Fruit fly (Drosophila melanogaster) whole organism, embryonic: Measurements from ENCODE around the gene CG15767.

Experiments
- Aef1 ChIP-seq: fragments of 200-800 bp; sonication (Bioruptor generic); IDR thresholded peaks from 3 replicates; pipeline ENCODE4 v1.3.6; 2022; ENCODE audit warnings: missing biosample characterization, missing genetic modification characterization
- CG1024 ChIP-seq: fragments of 200-800 bp; sonication (Bioruptor generic); IDR thresholded peaks from 2 replicates; pipeline ENCODE4 v1.3.6; 2022; ENCODE audit warnings: missing biosample characterization, missing genetic modification characterization
- CG10462 ChIP-seq: fragments of 200-800 bp; sonication (Bioruptor generic); optimal IDR thresholded peaks from 2 replicates; lab custom pipeline; 2016; ENCODE audit warnings: missing biosample characterization, missing genetic modification characterization
- CG12299 ChIP-seq: fragments of 200-800 bp; sonication (Bioruptor generic); optimal IDR thresholded peaks from 2 replicates; lab custom pipeline; 2018; ENCODE audit warnings: missing biosample characterization, mild to moderate bottlenecking, missing genetic modification characterization
- CG14860 ChIP-seq: fragments of 200-800 bp; sonication (Bioruptor generic); IDR thresholded peaks from 3 replicates; pipeline ENCODE4 v1.3.6; 2022; ENCODE audit warnings: missing biosample characterization, missing genetic modification characterization; ENCODE audit not compliant: partially characterized antibody
- CG14965 ChIP-seq: fragments of 200-800 bp; sonication (Bioruptor generic); optimal IDR thresholded peaks from 2 replicates; lab custom pipeline; 2016; ENCODE audit warnings: missing biosample characterization, missing genetic modification characterization, borderline replicate concordance
- CG17186 ChIP-seq: fragments of 200-800 bp; sonication (Bioruptor generic); optimal IDR thresholded peaks from 3 replicates; lab custom pipeline; 2017; ENCODE audit warnings: missing biosample characterization, missing genetic modification reagents, missing genetic modification characterization
- CG17359 ChIP-seq: fragments of 200-800 bp; sonication (Bioruptor generic); optimal IDR thresholded peaks from 3 replicates; lab custom pipeline; 2018; ENCODE audit warnings: missing biosample characterization, mild to moderate bottlenecking, missing genetic modification characterization, moderate library complexity
- CG17361 ChIP-seq: fragments of 200-800 bp; sonication (Bioruptor generic); IDR thresholded peaks from 3 replicates; pipeline ENCODE4 v1.3.6; 2022; ENCODE audit warnings: missing biosample characterization, missing genetic modification characterization
- CG2116 ChIP-seq: fragments of 200-800 bp; sonication (Bioruptor generic); optimal IDR thresholded peaks from 3 replicates; lab custom pipeline; 2018; ENCODE audit warnings: missing biosample characterization, mild to moderate bottlenecking, missing genetic modification characterization
- CG30431 ChIP-seq: fragments of 200-800 bp; sonication (Bioruptor generic); optimal IDR thresholded peaks from 2 replicates; lab custom pipeline; 2017; ENCODE audit warnings: missing biosample characterization, missing genetic modification characterization
- CG3995 ChIP-seq: fragments of 200-800 bp; sonication (Bioruptor generic); optimal IDR thresholded peaks from 3 replicates; lab custom pipeline; 2016; ENCODE audit warnings: missing biosample characterization, missing genetic modification characterization
- CG4730 ChIP-seq: fragments of 200-800 bp; sonication (Bioruptor generic); IDR thresholded peaks from 2 replicates; pipeline ENCODE4 v1.3.6; 2022; ENCODE audit warnings: missing biosample characterization, missing genetic modification characterization
- CG5953 ChIP-seq: fragments of 200-800 bp; sonication (Bioruptor generic); IDR thresholded peaks from 2 replicates; pipeline ENCODE4 v1.3.6; 2022; ENCODE audit warnings: missing biosample characterization, missing genetic modification characterization
- CG6175 ChIP-seq: fragments of 200-800 bp; sonication (Bioruptor generic); IDR thresholded peaks from 3 replicates; pipeline ENCODE4 v1.3.6; 2022; ENCODE audit warnings: missing biosample characterization, missing genetic modification characterization
- CG6254 ChIP-seq: fragments of 200-800 bp; sonication (Bioruptor generic); optimal IDR thresholded peaks from 3 replicates; lab custom pipeline; 2017; ENCODE audit warnings: mild to moderate bottlenecking, missing biosample characterization, missing genetic modification reagents, missing genetic modification characterization
- CG7928 ChIP-seq: fragments of 200-800 bp; sonication (Bioruptor generic); optimal IDR thresholded peaks from 2 replicates; lab custom pipeline; 2017; ENCODE audit warnings: missing biosample characterization, mild to moderate bottlenecking, missing genetic modification characterization
- CG8089 ChIP-seq: fragments of 200-800 bp; sonication (Bioruptor generic); optimal IDR thresholded peaks from 3 replicates; lab custom pipeline; 2016; ENCODE audit warnings: missing biosample characterization, missing genetic modification characterization
- CG8388 ChIP-seq: fragments of 200-800 bp; sonication (Bioruptor generic); optimal IDR thresholded peaks from 2 replicates; lab custom pipeline; 2019; ENCODE audit warnings: missing biosample characterization, mild to moderate bottlenecking, missing genetic modification characterization, moderate library complexity
- CG9817 ChIP-seq: fragments of 200-800 bp; sonication (Bioruptor generic); optimal IDR thresholded peaks from 2 replicates; lab custom pipeline; 2018; ENCODE audit warnings: missing biosample characterization, mild to moderate bottlenecking, missing genetic modification characterization, moderate library complexity
- CG9932 ChIP-seq: fragments of 200-800 bp; sonication (Bioruptor generic); IDR thresholded peaks from 2 replicates; pipeline ENCODE4 v1.3.6; 2022; ENCODE audit warnings: missing biosample characterization, missing genetic modification characterization
- CoRest ChIP-seq: fragments of 200-800 bp; sonication (Bioruptor generic); optimal IDR thresholded peaks from 3 replicates; lab custom pipeline; 2018; ENCODE audit warnings: missing biosample characterization, mild to moderate bottlenecking, missing genetic modification characterization, moderate library complexity
- D19B ChIP-seq: fragments of 200-800 bp; sonication (Bioruptor generic); optimal IDR thresholded peaks from 2 replicates; lab custom pipeline; 2017; ENCODE audit warnings: missing biosample characterization, mild to moderate bottlenecking, missing genetic modification characterization
- Gsc ChIP-seq: fragments of 200-800 bp; sonication (Bioruptor generic); IDR thresholded peaks from 2 replicates; pipeline ENCODE4 v1.3.6; 2022; ENCODE audit warnings: missing biosample characterization, missing genetic modification characterization
- Hey ChIP-seq: fragments of 200-800 bp; sonication (Bioruptor generic); optimal IDR thresholded peaks from 3 replicates; lab custom pipeline; 2018; ENCODE audit warnings: missing biosample characterization, mild to moderate bottlenecking, missing genetic modification characterization
- Hmr ChIP-seq: fragments of 200-800 bp; sonication (Bioruptor generic); optimal IDR thresholded peaks from 3 replicates; lab custom pipeline; 2017; ENCODE audit warnings: mild to moderate bottlenecking, missing biosample characterization, missing genetic modification reagents, missing genetic modification characterization
- Hr78 ChIP-seq, 2 experiments: fragments of 200-800 bp in 1 of 2; fragments of >200 bp in 1 of 2; sonication (Bioruptor generic) in 1 of 2; optimal IDR thresholded peaks; 2 replicates each; lab custom pipeline; 2017 to 2019; ENCODE audit warnings: missing biosample characterization in 2 of 2, missing genetic modification characterization in 2 of 2, mild to moderate bottlenecking in 1 of 2, moderate library complexity in 1 of 2
- Meics ChIP-seq: fragments of 200-800 bp; sonication (Bioruptor generic); optimal IDR thresholded peaks from 2 replicates; lab custom pipeline; 2017; ENCODE audit warnings: missing biosample characterization, mild to moderate bottlenecking, missing genetic modification characterization
- Neu2 ChIP-seq: fragments of 200-800 bp; sonication (Bioruptor generic); optimal IDR thresholded peaks from 3 replicates; lab custom pipeline; 2016; ENCODE audit warnings: missing biosample characterization, missing genetic modification characterization, borderline replicate concordance
- Optix ChIP-seq: fragments of 200-800 bp; sonication (Bioruptor generic); IDR thresholded peaks from 3 replicates; pipeline ENCODE4 v1.3.6; 2022; ENCODE audit warnings: missing biosample characterization, missing genetic modification characterization
- Stat92E ChIP-seq, 3 experiments: fragments of >200 bp in 2 of 3; fragments of 200-800 bp in 1 of 3; sonication (Bioruptor generic) in 1 of 3; optimal IDR thresholded peaks; 2 replicates each; lab custom pipeline; 2017 to 2019; ENCODE audit warnings: missing biosample characterization in 3 of 3, missing genetic modification characterization in 3 of 3, mild to moderate bottlenecking in 1 of 3, moderate library complexity in 1 of 3
- ap ChIP-seq: fragments of 200-800 bp; sonication (Bioruptor generic); IDR thresholded peaks from 2 replicates; pipeline ENCODE4 v1.3.6; 2022; ENCODE audit warnings: missing biosample characterization, missing genetic modification characterization
- bowl ChIP-seq: fragments of 200-800 bp; sonication (Bioruptor generic); IDR thresholded peaks from 2 replicates; pipeline ENCODE4 v1.3.6; 2022; ENCODE audit warnings: missing biosample characterization, missing genetic modification characterization
- crol ChIP-seq: fragments of 200-800 bp; sonication (Bioruptor generic); IDR thresholded peaks from 2 replicates; pipeline ENCODE4 v1.3.6; 2022; ENCODE audit warnings: missing biosample characterization, missing genetic modification characterization
- dati ChIP-seq: fragments of 200-800 bp; sonication (Bioruptor generic); IDR thresholded peaks from 2 replicates; pipeline ENCODE4 v1.3.6; 2022; ENCODE audit warnings: missing biosample characterization, missing genetic modification characterization
- dysf ChIP-seq: fragments of 200-800 bp; sonication (Bioruptor generic); IDR thresholded peaks from 3 replicates; pipeline ENCODE4 v1.3.6; 2022; ENCODE audit warnings: missing biosample characterization, missing genetic modification characterization
- exex ChIP-seq: fragments of 200-800 bp; sonication (Bioruptor generic); optimal IDR thresholded peaks from 4 replicates; lab custom pipeline; 2018; ENCODE audit warnings: missing biosample characterization, mild to moderate bottlenecking, missing genetic modification characterization, moderate library complexity
- org-1 ChIP-seq: fragments of 200-800 bp; sonication (Bioruptor generic); optimal IDR thresholded peaks from 2 replicates; lab custom pipeline; 2017; ENCODE audit warnings: missing biosample characterization, missing genetic modification characterization
- pum ChIP-seq: fragments of 200-800 bp; sonication (Bioruptor generic); optimal IDR thresholded peaks from 2 replicates; lab custom pipeline; 2016; ENCODE audit warnings: missing biosample characterization, missing genetic modification characterization
- pzg ChIP-seq: fragments of 200-800 bp; sonication (Bioruptor generic); optimal IDR thresholded peaks from 3 replicates; lab custom pipeline; 2018; ENCODE audit warnings: missing biosample characterization, mild to moderate bottlenecking, missing genetic modification characterization, moderate library complexity
- row ChIP-seq: fragments of 200-800 bp; sonication (Bioruptor generic); IDR thresholded peaks from 3 replicates; pipeline ENCODE4 v1.3.6; 2022; ENCODE audit warnings: missing biosample characterization, missing genetic modification characterization
- slou ChIP-seq: fragments of 200-800 bp; sonication (Bioruptor generic); optimal IDR thresholded peaks from 3 replicates; lab custom pipeline; 2016; ENCODE audit warnings: missing biosample characterization, missing genetic modification characterization
- stc ChIP-seq: fragments of 200-800 bp; sonication (Bioruptor generic); IDR thresholded peaks from 2 replicates; pipeline ENCODE4 v1.3.6; 2022; ENCODE audit warnings: missing biosample characterization, missing genetic modification characterization
- tgo ChIP-seq: fragments of 200-800 bp; sonication (Bioruptor generic); IDR thresholded peaks from 3 replicates; pipeline ENCODE4 v1.3.6; 2022; ENCODE audit warnings: missing biosample characterization, missing genetic modification characterization
- tll ChIP-seq, 2 experiments: fragments of 200-800 bp in 1 of 2; fragments of >200 bp in 1 of 2; sonication (Bioruptor generic) in 1 of 2; optimal IDR thresholded peaks; 2 replicates each; lab custom pipeline; 2017 to 2019; ENCODE audit warnings: missing biosample characterization in 2 of 2, missing genetic modification characterization in 2 of 2, mild to moderate bottlenecking in 1 of 2, moderate library complexity in 1 of 2
- ttk ChIP-seq: fragments of 200-800 bp; sonication (Bioruptor generic); IDR thresholded peaks from 2 replicates; pipeline ENCODE4 v2.1.2; 2022; ENCODE audit warnings: missing biosample characterization, missing genetic modification characterization
- unpg ChIP-seq: fragments of 200-800 bp; sonication (Bioruptor generic); optimal IDR thresholded peaks from 3 replicates; lab custom pipeline; 2018; ENCODE audit warnings: missing biosample characterization, mild to moderate bottlenecking, missing genetic modification characterization, moderate library complexity
- yki ChIP-seq: fragments of >200 bp; optimal IDR thresholded peaks from 3 replicates; lab custom pipeline; 2018

CG15767 gene

dm6 chrX:5764001-5764892, 25.0 kb upstream of the CG15767 start, which contains the start of the genes MAPk-Ak2 and CG42699 (continued):
- TF ChIP-seq stc (GFP tag; lab: Robert Waterston, UW) (peak; percentile 58; the same call in 1 of the 2 replicates), Neu2 (GFP tag; lab: Kevin White, UChicago) (no peak), bowl (GFP tag; lab: Robert Waterston, UW) (0 out of 2 replicates have a peak, but pooled peaks have one; percentile 37), CG4730 (peak; percentile 7; the same call in 1 of the 2 replicates), dysf (GFP tag; lab: Robert Waterston, UW) (peak; percentile 31; the same call in 1 of the 3 replicates), CG17186 (peak; percentile 4), Gsc (GFP tag; lab: Robert Waterston, UW) (no peak), unpg (peak; percentile 63), tgo (GFP tag; lab: Robert Waterston, UW) (peak; percentile 31; the same call in 2 of the 3 replicates), CG17359 (tag; lab: Kevin White, UChicago) (peak; percentile 85), dati (GFP tag; lab: Robert Waterston, UW) (no peak), Aef1 (GFP tag; lab: Robert Waterston, UW) (no peak), CG7928 (GFP tag; lab: Kevin White, UChicago) (peak; percentile 61), exex (peak; percentile 73), CG8089 (GFP tag; lab: Kevin White, UChicago) (peak; percentile 85), yki (lab: Kevin White, UChicago) (no peak), CG6254 (GFP tag; lab: Kevin White, UChicago) (peak; percentile 38), CG17361 (peak; percentile 70; the same call in 2 of the 3 replicates), slou (GFP tag; lab: Kevin White, UChicago) (peak; percentile 50), CG6175 (GFP tag; lab: Robert Waterston, UW) (no peak), CG5953 (GFP tag; lab: Robert Waterston, UW) (peak; percentile 77), Meics (GFP tag; lab: Kevin White, UChicago) (peak; percentile 84), CG1024 (peak; percentile 53; the same call in 1 of the 2 replicates), CG10462 (GFP tag; lab: Kevin White, UChicago) (peak; percentile 71), CG12299 (tag; lab: Kevin White, UChicago) (peak; percentile 86), row (GFP tag; lab: Robert Waterston, UW) (peak; percentile 54), CG30431 (GFP tag; lab: Kevin White, UChicago) (no peak), pzg (GFP tag; lab: Kevin White, UChicago) (peak; percentile 77), crol (GFP tag; lab: Robert Waterston, UW) (no peak), Optix (GFP tag; lab: Robert Waterston, UW) (no peak; the same call in 2 of the 3 replicates), CoRest (peak; percentile 66), CG2116 (peak; percentile 96), Stat92E (GFP tag; optimal IDR thresholded peaks at IDR 0.05; lab: Kevin White, UChicago) (peak in 1 of 3 experiments; percentile 82), pum (GFP tag; lab: Kevin White, UChicago) (peak; percentile 45), CG14860 (GFP tag; lab: Robert Waterston, UW) (peak; percentile 76), CG14965 (GFP tag; lab: Kevin White, UChicago) (peak; percentile 52), Hey (peak; percentile 80), CG9817 (tag; lab: Kevin White, UChicago) (peak; percentile 47), tll (GFP tag; optimal IDR thresholded peaks at IDR 0.05; lab: Kevin White, UChicago) (no peak), D19B (GFP tag; lab: Kevin White, UChicago) (peak; percentile 36), CG3995 (peak; percentile 77), CG9932 (GFP tag; lab: Robert Waterston, UW) (peak; percentile 50), CG8388 (GFP tag; lab: Kevin White, UChicago) (peak; percentile 27), ttk (GFP tag; lab: Robert Waterston, UW) (no peak), org-1 (GFP tag; lab: Kevin White, UChicago) (peak; percentile 67), Hmr (GFP tag; lab: Kevin White, UChicago) (peak; percentile 90), Hr78 (GFP tag; optimal IDR thresholded peaks at IDR 0.05; lab: Kevin White, UChicago) (no peak), ap (peak; percentile 45; the same call in 1 of the 2 replicates)
